Worm (Caenorhabditis elegans): ENCODE measurements around the gene Y54G2A.32.
"Not testable (repeated sequence)": the region's sequence is repeated elsewhere in the genome, so short reads cannot be mapped to it uniquely, and the experiment has no call there.

Y54G2A.32 gene

ce11 chrIV:2803652-2804051 lies at the start of gene Y54G2A.32:
TSS of gene Y54G2A.32 (plus strand) at chrIV:2803952.
- no peak for TF ChIP-seq Y48G9A.11 (GFP tag; IDR thresholded peaks at IDR 0.05)
- TF ChIP-seq aha-1 (tag), result peak; percentile 61

DNA sequence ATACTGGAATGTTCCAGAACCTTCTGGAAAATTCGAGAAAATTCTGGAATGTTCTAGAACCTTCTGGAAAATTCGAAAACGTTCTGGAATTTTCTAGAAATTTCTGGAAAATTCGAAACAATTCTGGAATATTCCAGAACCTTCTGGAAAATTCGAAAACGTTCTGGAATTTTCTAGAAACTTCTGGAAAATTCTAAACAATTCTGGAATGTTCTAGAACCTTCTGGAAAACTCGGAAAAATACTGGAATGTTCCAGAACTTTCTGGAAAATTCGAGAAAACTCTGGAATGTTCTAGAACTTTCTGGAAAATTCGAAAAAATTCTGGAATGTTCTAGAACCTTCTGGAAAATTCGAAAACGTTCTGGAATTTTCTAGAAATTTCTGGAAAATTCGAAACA lies 48.3 kb upstream of the Y54G2A.32 start:
- TF ChIP-seq mdt-29 (GFP tag; IDR thresholded peaks at IDR 0.05) (peak; percentile 91), snpc-1.2 (GFP tag; IDR thresholded peaks at IDR 0.05) (0 out of 2 replicates have a peak, but pooled peaks have one; percentile 51), ctbp-1 (GFP tag; IDR thresholded peaks at IDR 0.05) (peak; percentile 64), madf-5 (GFP tag; IDR thresholded peaks at IDR 0.05) (peak in 1 of 2 experiments; percentile 46; a peak in 1 of 4 replicates), pha-4 (GFP tag; IDR thresholded peaks at IDR 0.05) (peak; percentile 65), Y105C5A.15 (GFP tag; IDR thresholded peaks at IDR 0.05) (peak; percentile 79; the same call in 1 of the 2 replicates), lin-38 (GFP tag; IDR thresholded peaks at IDR 0.05) (peak; percentile 43; the same call in 1 of the 2 replicates)
- TF ChIP-seq pha-4 (tag; optimal IDR thresholded peaks at IDR 0.05), result not testable (repeated sequence)

ce11 chrIV:2756073-2756472 lies 47.7 kb upstream of the Y54G2A.32 start:
- TF ChIP-seq madf-5 (GFP tag; IDR thresholded peaks at IDR 0.05) (0 out of 4 replicates have a peak, but pooled peaks of 1 of the 2 experiments have one; percentile 21), zfp-3 (GFP tag; conservative IDR thresholded peaks at IDR 0.05) (0 out of 2 replicates have a peak, but pooled peaks have one; percentile 34), lin-38 (GFP tag; IDR thresholded peaks at IDR 0.05) (peak; percentile 59), Y105C5A.15 (GFP tag; IDR thresholded peaks at IDR 0.05) (peak; percentile 92), egl-43 (GFP tag; IDR thresholded peaks at IDR 0.05) (peak; percentile 57; the same call in 1 of the 2 replicates), D1046.2 (GFP tag; IDR thresholded peaks at IDR 0.05) (0 out of 2 replicates have a peak, but pooled peaks have one; percentile 56), ctbp-1 (GFP tag; IDR thresholded peaks at IDR 0.05) (peak; percentile 54; the same call in 1 of the 2 replicates), saeg-2 (GFP tag; IDR thresholded peaks at IDR 0.05) (peak; percentile 59; the same call in 1 of the 2 replicates), mdt-29 (GFP tag; IDR thresholded peaks at IDR 0.05) (peak; percentile 89), lin-1 (GFP tag; IDR thresholded peaks at IDR 0.05) (peak; percentile 54; the same call in 1 of the 2 replicates)

ce11 chrIV:2758079-2758478 lies 45.7 kb upstream of the Y54G2A.32 start:
- no peak for TF ChIP-seq nhr-237 (tag; optimal IDR thresholded peaks at IDR 0.05)
- TF ChIP-seq aha-1 (tag), result peak; percentile 59
- peak in 1 of 2 experiments; percentile 66 for TF ChIP-seq unc-62 (GFP tag; optimal IDR thresholded peaks at IDR 0.05 in 1 of 2)
- no peak for TF ChIP-seq unc-62 (tag; optimal IDR thresholded peaks at IDR 0.05)

ce11 chrIV:2759163-2759562 lies 44.6 kb upstream of the Y54G2A.32 start, which contains the start of gene Y54G2A.38:
TSS of gene Y54G2A.38 (plus strand) at chrIV:2759463.
- TF ChIP-seq nhr-102 (tag; optimal IDR thresholded peaks at IDR 0.05) (no peak), duxl-1 (tag; optimal IDR thresholded peaks at IDR 0.05; ENCODE audit: poor library complexity) (no peak), nhr-25 (tag; optimal IDR thresholded peaks at IDR 0.05; ENCODE audit: borderline replicate concordance, insufficient read depth) (no peak), nhr-28 (tag; optimal IDR thresholded peaks at IDR 0.05) (no peak), tag-97 (GFP tag; IDR thresholded peaks at IDR 0.05) (no peak), unc-39 (tag; optimal IDR thresholded peaks at IDR 0.05) (no peak), lim-7 (GFP tag; IDR thresholded peaks at IDR 0.05) (no peak), tra-1 (GFP tag; IDR thresholded peaks at IDR 0.05) (no peak), ztf-11 (tag; optimal IDR thresholded peaks at IDR 0.05) (no peak), egl-27 (tag; optimal IDR thresholded peaks at IDR 0.05) (no peak), nhr-42 (GFP tag; IDR thresholded peaks at IDR 0.05) (no peak), F49E8.2 (tag; optimal IDR thresholded peaks at IDR 0.05; ENCODE audit: borderline replicate concordance) (no peak), pqm-1 (tag; optimal IDR thresholded peaks at IDR 0.05) (no peak), F44E2.7 (GFP tag; IDR thresholded peaks at IDR 0.05) (no peak), dmd-8 (GFP tag; IDR thresholded peaks at IDR 0.05) (no peak), mxl-2 (GFP tag; conservative IDR thresholded peaks at IDR 0.05) (no peak), D1046.2 (GFP tag; IDR thresholded peaks at IDR 0.05) (no peak), nhr-6 (tag; optimal IDR thresholded peaks at IDR 0.05) (no peak), daf-19 (GFP tag; conservative IDR thresholded peaks at IDR 0.05) (no peak)
